Worm (Caenorhabditis elegans) whole organism, L3 larva: Measurements from ENCODE around the gene F47B8.5.

Experiments used
- R02D3.7 ChIP-seq: fragments of 150-350 bp; optimal IDR thresholded peaks from 2 replicates; lab custom pipeline; 2014; ENCODE audit warnings: missing biosample characterization, missing genetic modification characterization
- aly-2 ChIP-seq: fragments of 150-350 bp; optimal IDR thresholded peaks from 2 replicates; lab custom pipeline; 2014; ENCODE audit warnings: missing biosample characterization, missing genetic modification characterization
- ceh-16 ChIP-seq: sonication (generic microtip); optimal IDR thresholded peaks from 2 replicates; lab custom pipeline; 2017; ENCODE audit warnings: missing biosample characterization, missing genetic modification characterization
- ceh-28 ChIP-seq: fragments of 150-350 bp; optimal IDR thresholded peaks from 2 replicates; lab custom pipeline; 2014; ENCODE audit warnings: missing biosample characterization, missing genetic modification reagents, missing genetic modification characterization
- ceh-9 ChIP-seq: sonication (generic microtip); optimal IDR thresholded peaks from 2 replicates; lab custom pipeline; 2018; ENCODE audit warnings: missing biosample characterization, missing genetic modification characterization
- daf-12 ChIP-seq: fragments of 150-350 bp; optimal IDR thresholded peaks from 2 replicates; lab custom pipeline; 2014; ENCODE audit warnings: missing biosample characterization, missing genetic modification reagents, missing genetic modification characterization
- egl-27 ChIP-seq: sonication (generic microtip); optimal IDR thresholded peaks from 4 replicates; lab custom pipeline; 2017; ENCODE audit warnings: missing biosample characterization, missing genetic modification reagents, missing genetic modification characterization
- egl-5 ChIP-seq: fragments of 150-350 bp; optimal IDR thresholded peaks from 2 replicates; lab custom pipeline; 2017; ENCODE audit warnings: missing biosample characterization, missing genetic modification reagents, missing genetic modification characterization, inconsistent platforms
- elt-1 ChIP-seq: fragments of 150-350 bp; optimal IDR thresholded peaks from 2 replicates; lab custom pipeline; 2014; ENCODE audit warnings: missing biosample characterization, missing genetic modification characterization
- elt-2 ChIP-seq: sonication (generic microtip); optimal IDR thresholded peaks from 2 replicates; lab custom pipeline; 2016; ENCODE audit warnings: missing genetic modification reagents, mild to moderate bottlenecking, missing genetic modification characterization, missing compliant biosample characterization
- elt-3 ChIP-seq, 3 experiments: fragments of 150-350 bp in 1 of 3; sonication (generic microtip) in 2 of 3; optimal IDR thresholded peaks; 2 replicates in 2 of 3; 4 replicates in 1 of 3; lab custom pipeline; 2014 to 2017; ENCODE audit warnings: missing biosample characterization in 3 of 3, missing genetic modification characterization in 3 of 3
- eor-1 ChIP-seq, 2 experiments: fragments of 150-350 bp; optimal IDR thresholded peaks; 2 replicates each; lab custom pipeline; 2014 to 2018; ENCODE audit warnings: missing biosample characterization in 2 of 2, missing genetic modification characterization in 2 of 2
- fkh-10 ChIP-seq: sonication (generic microtip); optimal IDR thresholded peaks from 2 replicates; lab custom pipeline; 2017; ENCODE audit warnings: missing biosample characterization, missing genetic modification reagents, missing genetic modification characterization
- fkh-2 ChIP-seq: fragments of 150-350 bp; optimal IDR thresholded peaks from 2 replicates; lab custom pipeline; 2014; ENCODE audit warnings: missing biosample characterization, missing genetic modification reagents, missing genetic modification characterization
- fos-1 ChIP-seq: fragments of 150-350 bp; optimal IDR thresholded peaks from 2 replicates; lab custom pipeline; 2014; ENCODE audit warnings: missing biosample characterization, missing genetic modification characterization
- lin-15B ChIP-seq: fragments of 150-350 bp; optimal IDR thresholded peaks from 2 replicates; lab custom pipeline; 2014; ENCODE audit warnings: missing biosample characterization, missing genetic modification characterization
- lin-39 ChIP-seq: fragments of 150-350 bp; optimal IDR thresholded peaks from 2 replicates; lab custom pipeline; 2018; ENCODE audit warnings: missing biosample characterization, missing genetic modification reagents, missing genetic modification characterization
- lsy-12 ChIP-seq: sonication (generic microtip); optimal IDR thresholded peaks from 2 replicates; lab custom pipeline; 2016; ENCODE audit warnings: mild to moderate bottlenecking, missing genetic modification characterization, missing compliant biosample characterization
- mdl-1 ChIP-seq: fragments of 150-350 bp; optimal IDR thresholded peaks from 2 replicates; lab custom pipeline; 2014; ENCODE audit warnings: missing biosample characterization, missing genetic modification characterization
- mml-1 ChIP-seq: fragments of 150-350 bp; sonication (generic microtip); optimal IDR thresholded peaks from 3 replicates; lab custom pipeline; 2014; ENCODE audit warnings: missing biosample characterization, missing genetic modification characterization
- nfya-1 ChIP-seq: sonication (generic microtip); optimal IDR thresholded peaks from 2 replicates; lab custom pipeline; 2017; ENCODE audit warnings: missing genetic modification characterization, mild to moderate bottlenecking, missing compliant biosample characterization, antibody characterized with exemption, moderate library complexity; ENCODE audit not compliant: insufficient read depth
- nhr-11 ChIP-seq: fragments of 150-350 bp; optimal IDR thresholded peaks from 2 replicates; lab custom pipeline; 2014; ENCODE audit warnings: missing biosample characterization, missing genetic modification characterization
- nhr-12 ChIP-seq: fragments of 150-350 bp; optimal IDR thresholded peaks from 2 replicates; lab custom pipeline; 2014; ENCODE audit warnings: missing biosample characterization, missing genetic modification characterization
- nhr-23 ChIP-seq: fragments of 150-350 bp; optimal IDR thresholded peaks from 2 replicates; lab custom pipeline; 2014; ENCODE audit warnings: missing biosample characterization, missing genetic modification reagents, missing genetic modification characterization
- nhr-25 ChIP-seq: sonication (generic microtip); optimal IDR thresholded peaks from 2 replicates; lab custom pipeline; 2017; ENCODE audit warnings: missing biosample characterization, missing genetic modification characterization
- nhr-28 ChIP-seq: fragments of 150-350 bp; optimal IDR thresholded peaks from 2 replicates; lab custom pipeline; 2014; ENCODE audit warnings: missing biosample characterization, missing genetic modification characterization
- nhr-77 ChIP-seq: fragments of 150-350 bp; optimal IDR thresholded peaks from 2 replicates; lab custom pipeline; 2014; ENCODE audit warnings: missing biosample characterization, missing genetic modification characterization
- pha-4 ChIP-seq: fragments of 150-350 bp; optimal IDR thresholded peaks from 2 replicates; lab custom pipeline; 2014; ENCODE audit warnings: missing biosample characterization, missing genetic modification reagents, missing genetic modification characterization
- pqm-1 ChIP-seq: fragments of 150-350 bp; optimal IDR thresholded peaks from 2 replicates; lab custom pipeline; 2017; ENCODE audit warnings: missing biosample characterization, missing genetic modification characterization, inconsistent platforms
- sea-2 ChIP-seq: fragments of 150-350 bp; sonication (generic microtip); optimal IDR thresholded peaks from 4 replicates; lab custom pipeline; 2014; ENCODE audit warnings: missing biosample characterization, missing genetic modification reagents, missing genetic modification characterization
- skn-1 ChIP-seq: fragments of 150-350 bp; optimal IDR thresholded peaks from 2 replicates; lab custom pipeline; 2014; ENCODE audit warnings: missing biosample characterization, missing genetic modification characterization
- snpc-4 ChIP-seq: fragments of 150-350 bp; optimal IDR thresholded peaks from 2 replicates; lab custom pipeline; 2014; ENCODE audit warnings: missing biosample characterization, missing genetic modification characterization
- tbx-2 ChIP-seq: sonication (generic microtip); optimal IDR thresholded peaks from 2 replicates; lab custom pipeline; 2016; ENCODE audit warnings: mild to moderate bottlenecking, missing genetic modification characterization, missing compliant biosample characterization
- unc-39 ChIP-seq: sonication (generic microtip); optimal IDR thresholded peaks from 4 replicates; lab custom pipeline; 2017; ENCODE audit warnings: missing biosample characterization, missing genetic modification characterization
- zag-1 ChIP-seq: fragments of 150-350 bp; optimal IDR thresholded peaks from 2 replicates; lab custom pipeline; 2014; ENCODE audit warnings: missing biosample characterization, missing genetic modification characterization
- ztf-11 ChIP-seq: fragments of 150-350 bp; optimal IDR thresholded peaks from 2 replicates; lab custom pipeline; 2014; ENCODE audit warnings: missing biosample characterization, missing genetic modification characterization

Gene F47B8.5

ce11 chrV:14301076-14301475 is 26.6 kb downstream of the F47B8.5 start, which contains the start of gene F14D7.6:
F14D7.6 (plus strand) TSS chrV:14301413.
- TF ChIP-seq unc-39 (tag; lab: Kevin White, UChicago): no peak
- TF ChIP-seq aly-2 (tag; lab: Kevin White, UChicago): no peak
- TF ChIP-seq fkh-10 (GFP tag; lab: Kevin White, UChicago): no peak
- TF ChIP-seq nhr-23: no peak
- no peak for TF ChIP-seq lin-39 (tag; lab: Kevin White, UChicago)
- TF ChIP-seq sea-2 (GFP tag; lab: Kevin White, UChicago): no peak
- no peak for TF ChIP-seq fkh-2 (tag; lab: Kevin White, UChicago)
- no peak for TF ChIP-seq egl-5 (tag; lab: Kevin White, UChicago)
- peak; percentile 33 for TF ChIP-seq pqm-1
- TF ChIP-seq nhr-11 (tag; lab: Kevin White, UChicago): no peak
- TF ChIP-seq elt-2 (tag; lab: Kevin White, UChicago): peak; percentile 59
- TF ChIP-seq, all 47 proteins: peak for 2

ce11 chrV:14299569-14300064 is 28.1 kb downstream of the F47B8.5 start, which contains the start of the genes spig-3 and F14D7.12:
spig-3 (minus strand) TSS chrV:14299669.
F14D7.12 (plus strand) TSS chrV:14300014.
- TF ChIP-seq R02D3.7 (tag; lab: Kevin White, UChicago) (no peak), nhr-28 (tag; lab: Kevin White, UChicago) (no peak), elt-3 (tag; optimal IDR thresholded peaks at IDR 0.05; lab: Kevin White, UChicago) (no peak), ceh-9 (no peak), fos-1 (tag; lab: Kevin White, UChicago) (no peak), aly-2 (tag; lab: Kevin White, UChicago) (no peak), ceh-16 (tag; lab: Kevin White, UChicago) (no peak), daf-12 (tag; lab: Kevin White, UChicago) (no peak)

- TF ChIP-seq snpc-4 (tag; lab: Kevin White, UChicago): no peak
- no peak for TF ChIP-seq pha-4 (tag; lab: Kevin White, UChicago)
- no peak for TF ChIP-seq nfya-1 (tag; lab: Kevin White, UChicago)
- TF ChIP-seq nhr-23: no peak
- TF ChIP-seq nhr-28 (tag; lab: Kevin White, UChicago): no peak
- no peak for TF ChIP-seq fos-1 (tag; lab: Kevin White, UChicago)
- no peak for TF ChIP-seq egl-27 (tag; lab: Kevin White, UChicago)
- no peak for TF ChIP-seq nhr-12 (tag; lab: Kevin White, UChicago)
- TF ChIP-seq lin-15B (tag; lab: Kevin White, UChicago): no peak
- no peak for TF ChIP-seq sea-2 (GFP tag; lab: Kevin White, UChicago)
- TF ChIP-seq eor-1 (tag; optimal IDR thresholded peaks at IDR 0.05; lab: Kevin White, UChicago): no peak
- TF ChIP-seq ceh-28: no peak
- no peak for TF ChIP-seq elt-1 (tag; lab: Kevin White, UChicago)
- no peak for TF ChIP-seq nhr-25 (tag; lab: Kevin White, UChicago)
- no peak for TF ChIP-seq egl-5 (tag; lab: Kevin White, UChicago)
- no peak for TF ChIP-seq ceh-16 (tag; lab: Kevin White, UChicago)
- TF ChIP-seq mml-1 (tag; lab: Kevin White, UChicago): no peak
Observed at ce11 chrV:14296499-14296898, 31.2 kb downstream of the F47B8.5 start, which contains the start of gene F14D7.3. F14D7.3 (plus strand) TSS chrV:14296799.

ce11 chrV:14294396-14294795 is 33.3 kb downstream of the F47B8.5 start, which contains the start of gene F14D7.9:
F14D7.9 (plus strand) TSS chrV:14294696.
- TF ChIP-seq unc-39 (tag; lab: Kevin White, UChicago) (no peak), mdl-1 (tag; lab: Kevin White, UChicago) (no peak), aly-2 (tag; lab: Kevin White, UChicago) (no peak), nhr-23 (no peak), ztf-11 (tag; lab: Kevin White, UChicago) (no peak), egl-27 (tag; lab: Kevin White, UChicago) (no peak), elt-1 (tag; lab: Kevin White, UChicago) (no peak)

ce11 chrV:14293667-14294194 is 33.9 kb downstream of the F47B8.5 start, which contains the start of gene F14D7.2:
F14D7.2 (minus strand) TSS chrV:14293717.
- TF ChIP-seq nhr-77 (tag; lab: Kevin White, UChicago) (no peak), mml-1 (tag; lab: Kevin White, UChicago) (no peak), tbx-2 (no peak), lin-15B (tag; lab: Kevin White, UChicago) (no peak), sea-2 (GFP tag; lab: Kevin White, UChicago) (no peak), zag-1 (tag; lab: Kevin White, UChicago) (no peak), nhr-23 (no peak), egl-27 (tag; lab: Kevin White, UChicago) (no peak), lsy-12 (tag; lab: Kevin White, UChicago) (no peak), R02D3.7 (tag; lab: Kevin White, UChicago) (no peak), fkh-10 (GFP tag; lab: Kevin White, UChicago) (no peak), nhr-11 (tag; lab: Kevin White, UChicago) (no peak), skn-1 (tag; lab: Kevin White, UChicago) (no peak), lin-39 (tag; lab: Kevin White, UChicago) (no peak)
